Worm (Caenorhabditis elegans): ENCODE data around the gene gldi-7.

The gldi-7 gene

ce11 chrII:8561227-8561626 lies 30.2 kb upstream of the gldi-7 start, which contains the start of gene iff-2 (continued):
- TF ChIP-seq lin-13 (GFP tag; optimal IDR thresholded peaks at IDR 0.05) (peak; percentile 99), nhr-25 (tag; optimal IDR thresholded peaks at IDR 0.05; ENCODE audit: borderline replicate concordance, insufficient read depth) (peak; percentile 97), daf-19 (GFP tag; conservative IDR thresholded peaks at IDR 0.05) (peak; percentile 71), ama-1 (optimal IDR thresholded peaks at IDR 0.05) (peak; percentile 68), snpc-1.2 (GFP tag; IDR thresholded peaks at IDR 0.05) (no peak), php-3 (GFP tag; IDR thresholded peaks at IDR 0.05) (peak; percentile 95), zag-1 (tag; optimal IDR thresholded peaks at IDR 0.05) (peak; percentile 81), R02D3.7 (tag; optimal IDR thresholded peaks at IDR 0.05) (peak; percentile 50), spr-3 (GFP tag; optimal IDR thresholded peaks at IDR 0.05) (peak; percentile 93), sdz-12 (GFP tag; optimal IDR thresholded peaks at IDR 0.05) (peak; percentile 60), gei-8 (GFP tag; optimal IDR thresholded peaks at IDR 0.05) (peak; percentile 58), mdl-1 (tag; optimal IDR thresholded peaks at IDR 0.05) (peak; percentile 93 to 99), saeg-2 (GFP tag; IDR thresholded peaks at IDR 0.05) (peak; percentile 92), D1046.2 (GFP tag; IDR thresholded peaks at IDR 0.05) (peak; percentile 94), ZK337.2 (GFP tag; IDR thresholded peaks at IDR 0.05) (peak; percentile 63; the same call in 1 of the 2 replicates), ceh-62 (tag; optimal IDR thresholded peaks at IDR 0.05) (no peak), mes-2 (tag; optimal IDR thresholded peaks at IDR 0.05; ENCODE audit: poor library complexity, severe bottlenecking) (peak; percentile 97), lin-39 (tag; optimal IDR thresholded peaks at IDR 0.05) (no peak), lin-38 (GFP tag; IDR thresholded peaks at IDR 0.05) (peak; percentile 100), dpl-1 (GFP tag; optimal IDR thresholded peaks at IDR 0.05) (peak; percentile 97), mep-1 (tag; optimal IDR thresholded peaks at IDR 0.05) (peak; percentile 99), lin-1 (GFP tag; IDR thresholded peaks at IDR 0.05) (peak; percentile 96), ces-1 (GFP tag; optimal IDR thresholded peaks at IDR 0.05) (peak; percentile 77), Y105C5A.15 (GFP tag; IDR thresholded peaks at IDR 0.05) (no peak), nhr-42 (GFP tag; IDR thresholded peaks at IDR 0.05) (peak; percentile 98), lsy-2 (tag; optimal IDR thresholded peaks at IDR 0.05) (peak; percentile 97 to 98), zfp-3 (GFP tag; conservative IDR thresholded peaks at IDR 0.05) (peak; percentile 97), rbr-2 (tag; optimal IDR thresholded peaks at IDR 0.05) (peak; percentile 99), lim-7 (GFP tag; IDR thresholded peaks at IDR 0.05) (peak; percentile 70; the same call in 1 of the 2 replicates), F10B5.3 (tag; optimal IDR thresholded peaks at IDR 0.05) (peak; percentile 75), unc-39 (tag; optimal IDR thresholded peaks at IDR 0.05) (no peak), ztf-7 (tag; optimal IDR thresholded peaks at IDR 0.05) (peak; percentile 87)

ce11 chrII:8559188-8559587 lies 28.2 kb upstream of the gldi-7 start:
- TF ChIP-seq aly-2 (tag; optimal IDR thresholded peaks at IDR 0.05) (no peak), zip-11 (GFP tag; IDR thresholded peaks at IDR 0.05) (no peak), mdt-29 (GFP tag; IDR thresholded peaks at IDR 0.05) (no peak), F49E8.2 (tag; optimal IDR thresholded peaks at IDR 0.05; ENCODE audit: borderline replicate concordance) (no peak), lsy-2 (tag; optimal IDR thresholded peaks at IDR 0.05) (peak in 1 of 2 experiments; percentile 34), ceh-62 (tag; optimal IDR thresholded peaks at IDR 0.05) (no peak), ces-1 (GFP tag; optimal IDR thresholded peaks at IDR 0.05) (peak; percentile 82), nhr-76 (tag; optimal IDR thresholded peaks at IDR 0.05) (no peak), nhr-42 (GFP tag; IDR thresholded peaks at IDR 0.05) (no peak), nhr-111 (GFP tag; optimal IDR thresholded peaks at IDR 0.05) (no peak), ama-1 (optimal IDR thresholded peaks at IDR 0.05) (peak; percentile 31), fkh-10 (GFP tag; optimal IDR thresholded peaks at IDR 0.05) (peak; percentile 99), saeg-2 (GFP tag; IDR thresholded peaks at IDR 0.05) (no peak), lin-13 (GFP tag; optimal IDR thresholded peaks at IDR 0.05) (no peak)

DNA sequence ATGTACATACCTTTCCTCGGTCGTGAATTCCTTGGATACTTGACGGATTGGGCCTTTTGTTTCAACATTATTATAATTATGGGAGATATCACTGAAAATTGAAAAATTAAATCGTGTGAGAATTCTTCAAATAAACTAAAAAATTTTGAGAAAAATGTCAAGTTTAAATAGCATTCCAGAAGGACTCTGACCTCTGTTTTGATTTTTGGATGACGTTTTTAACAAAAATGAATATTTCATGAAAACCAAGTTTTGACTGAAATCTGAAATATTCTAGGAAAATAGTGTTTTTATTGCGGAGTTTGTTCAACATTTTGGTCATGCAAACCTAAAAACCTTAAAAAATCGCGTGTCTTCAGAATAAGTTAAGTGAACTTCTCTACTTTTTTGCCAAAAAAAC lies 25.1 kb upstream of the gldi-7 start, which contains the start of gene glb-27:
Gene glb-27, minus strand, starts transcription at position 101 of the 400 bp plus-strand sequence.
- TF ChIP-seq gei-8 (GFP tag; optimal IDR thresholded peaks at IDR 0.05): no peak
- TF ChIP-seq hmg-1.1 (GFP tag; IDR thresholded peaks at IDR 0.05): no peak
- TF ChIP-seq daf-19 (GFP tag; conservative IDR thresholded peaks at IDR 0.05): no peak
- TF ChIP-seq hlh-30 (tag; optimal IDR thresholded peaks at IDR 0.05; ENCODE audit: insufficient read depth): no peak

All from whole organism, L4 larva.